Worm (Caenorhabditis elegans): ENCODE results near the gene R05D3.12.

DNA sequence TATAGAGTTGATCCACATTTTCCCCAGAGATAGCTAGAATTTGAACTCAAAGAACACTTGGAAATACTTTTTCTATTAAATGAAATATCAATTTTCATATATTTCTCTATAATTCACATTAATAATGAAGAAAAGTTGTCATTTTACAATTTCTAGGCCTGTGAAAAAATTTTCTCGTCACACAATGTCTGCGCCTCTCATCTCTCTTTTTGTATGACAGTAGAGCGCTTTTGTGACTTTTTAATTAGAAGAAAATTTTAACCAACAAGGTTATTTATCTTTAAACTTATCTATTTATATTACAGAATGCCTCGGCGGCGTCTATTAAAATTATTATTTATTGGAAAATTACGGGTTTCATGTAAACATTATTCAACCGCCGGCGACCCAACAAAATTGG lies 48.3 kb downstream of the R05D3.12 start, which contains the start of gene ZK1236.1:
- TF ChIP-seq F13C5.2 (tag; optimal IDR thresholded peaks at IDR 0.05): no peak
- no peak for TF ChIP-seq flt-1 (GFP tag; IDR thresholded peaks at IDR 0.05)
- TF ChIP-seq ama-1 (optimal IDR thresholded peaks at IDR 0.05): no peak
- TF ChIP-seq hnd-1 (tag; optimal IDR thresholded peaks at IDR 0.05): no peak
- TF ChIP-seq aly-1 (tag; optimal IDR thresholded peaks at IDR 0.05): no peak
- TF ChIP-seq B0310.2 (tag; optimal IDR thresholded peaks at IDR 0.05): no peak
- no peak for TF ChIP-seq scrt-1 (GFP tag; IDR thresholded peaks at IDR 0.05)

Data from whole organism, early embryonic.